Fruit fly (Drosophila melanogaster) whole organism, embryonic: ENCODE results near the gene CG33090.

Experiments
- Adf1 ChIP-seq: fragments of 200-800 bp; sonication (Bioruptor generic); IDR thresholded peaks from 2 replicates; pipeline ENCODE4 v1.3.6; 2022; ENCODE audit warnings: missing biosample characterization, missing genetic modification characterization
- CG10321 ChIP-seq: fragments of 200-800 bp; sonication (Bioruptor generic); IDR thresholded peaks from 2 replicates; pipeline ENCODE4 v1.3.6; 2022; ENCODE audit warnings: missing biosample characterization, missing genetic modification characterization
- CG11247 ChIP-seq: fragments of 200-800 bp; sonication (Bioruptor generic); IDR thresholded peaks from 2 replicates; pipeline ENCODE4 v1.3.6; 2022; ENCODE audit warnings: missing biosample characterization, missing genetic modification characterization
- CG1233 ChIP-seq: fragments of 200-800 bp; sonication (Bioruptor generic); optimal IDR thresholded peaks from 4 replicates; lab custom pipeline; 2018; ENCODE audit warnings: missing biosample characterization, mild to moderate bottlenecking, missing genetic modification characterization
- CG12942 ChIP-seq: fragments of 200-800 bp; sonication (Bioruptor generic); optimal IDR thresholded peaks from 3 replicates; lab custom pipeline; 2016; ENCODE audit warnings: missing biosample characterization, missing genetic modification characterization
- CG16815 ChIP-seq: fragments of 200-800 bp; sonication (Bioruptor generic); optimal IDR thresholded peaks from 3 replicates; lab custom pipeline; 2017; ENCODE audit warnings: missing biosample characterization, mild to moderate bottlenecking, missing genetic modification characterization
- CG17328 ChIP-seq: fragments of 200-800 bp; sonication (Bioruptor generic); IDR thresholded peaks from 2 replicates; pipeline ENCODE4 v1.3.6; 2022; ENCODE audit warnings: missing biosample characterization, missing genetic modification characterization
- CG1832 ChIP-seq: fragments of 200-800 bp; sonication (Bioruptor generic); optimal IDR thresholded peaks from 2 replicates; lab custom pipeline; 2017; ENCODE audit warnings: missing biosample characterization, mild to moderate bottlenecking, missing genetic modification characterization, inconsistent platforms
- CG2129 ChIP-seq: fragments of 200-800 bp; sonication (Bioruptor generic); IDR thresholded peaks from 2 replicates; pipeline ENCODE4 v1.3.6; 2022; ENCODE audit warnings: missing biosample characterization, missing genetic modification characterization; ENCODE audit not compliant: partially characterized antibody
- CG2678 ChIP-seq: fragments of 200-800 bp; sonication (Bioruptor generic); optimal IDR thresholded peaks from 3 replicates; lab custom pipeline; 2019; ENCODE audit warnings: missing biosample characterization, mild to moderate bottlenecking, missing genetic modification characterization, moderate library complexity
- CG31224 ChIP-seq: fragments of 200-800 bp; sonication (Bioruptor generic); IDR thresholded peaks from 2 replicates; pipeline ENCODE4 v1.3.6; 2022; ENCODE audit warnings: missing biosample characterization, missing genetic modification characterization
- CG31441 ChIP-seq: fragments of 200-800 bp; sonication (Bioruptor generic); IDR thresholded peaks from 2 replicates; pipeline ENCODE4 v1.3.6; 2022; ENCODE audit warnings: missing biosample characterization, missing genetic modification characterization
- CG43689 ChIP-seq: fragments of 200-800 bp; sonication (Bioruptor generic); IDR thresholded peaks from 2 replicates; pipeline ENCODE4 v1.3.6; 2022; ENCODE audit warnings: missing biosample characterization, missing genetic modification characterization
- CG4730 ChIP-seq: fragments of 200-800 bp; sonication (Bioruptor generic); IDR thresholded peaks from 2 replicates; pipeline ENCODE4 v1.3.6; 2022; ENCODE audit warnings: missing biosample characterization, missing genetic modification characterization
- CG4854 ChIP-seq: fragments of 200-800 bp; sonication (Bioruptor generic); optimal IDR thresholded peaks from 2 replicates; lab custom pipeline; 2016; ENCODE audit warnings: missing biosample characterization, missing genetic modification characterization, inconsistent platforms
- CG9437 ChIP-seq: fragments of 200-800 bp; sonication (Bioruptor generic); optimal IDR thresholded peaks from 2 replicates; lab custom pipeline; 2018; ENCODE audit warnings: missing biosample characterization, mild to moderate bottlenecking, missing genetic modification characterization
- CG9932 ChIP-seq: fragments of 200-800 bp; sonication (Bioruptor generic); IDR thresholded peaks from 2 replicates; pipeline ENCODE4 v1.3.6; 2022; ENCODE audit warnings: missing biosample characterization, missing genetic modification characterization
- Doc2 ChIP-seq: fragments of 200-800 bp; sonication (Bioruptor generic); IDR thresholded peaks from 2 replicates; pipeline ENCODE4 v1.3.6; 2022; ENCODE audit warnings: missing biosample characterization, missing genetic modification characterization
- Fer1 ChIP-seq: fragments of 200-800 bp; sonication (Bioruptor generic); optimal IDR thresholded peaks from 2 replicates; lab custom pipeline; 2017; ENCODE audit warnings: missing biosample characterization, mild to moderate bottlenecking, missing genetic modification characterization
- HHEX ChIP-seq: fragments of 200-800 bp; sonication (Bioruptor generic); optimal IDR thresholded peaks from 3 replicates; lab custom pipeline; 2017; ENCODE audit warnings: missing biosample characterization, mild to moderate bottlenecking, missing genetic modification characterization, missing genetic modification reagents
- HmgD ChIP-seq: fragments of 200-800 bp; sonication (Bioruptor generic); optimal IDR thresholded peaks from 3 replicates; lab custom pipeline; 2016; ENCODE audit warnings: missing biosample characterization, missing genetic modification characterization
- Med ChIP-seq: fragments of 200-800 bp; sonication (Bioruptor generic); peaks from one replicate; lab custom pipeline; 2016; ENCODE audit warnings: missing biosample characterization, missing genetic modification characterization, mild to moderate bottlenecking, inconsistent platforms, moderate library complexity
- Scr ChIP-seq: fragments of 200-800 bp; sonication (Bioruptor generic); IDR thresholded peaks from 2 replicates; pipeline ENCODE4 v1.3.6; 2022; ENCODE audit warnings: missing biosample characterization, missing genetic modification characterization; ENCODE audit not compliant: partially characterized antibody
- TFAM ChIP-seq: fragments of 200-800 bp; sonication (Bioruptor generic); optimal IDR thresholded peaks from 2 replicates; lab custom pipeline; 2017; ENCODE audit warnings: missing biosample characterization, missing genetic modification characterization, inconsistent platforms
- Taf1 ChIP-seq: fragments of 200-800 bp; sonication (Bioruptor generic); IDR thresholded peaks from 2 replicates; pipeline ENCODE4 v1.3.6; 2022; ENCODE audit warnings: missing biosample characterization, missing genetic modification characterization
- Trl ChIP-seq, 3 experiments: fragments of >200 bp in 2 of 3; fragments of 200-800 bp in 1 of 3; sonication (Bioruptor generic) in 1 of 3; optimal IDR thresholded peaks; 2 replicates in 1 of 3; 3 replicates in 2 of 3; lab custom pipeline; 2016 to 2017; ENCODE audit warnings: missing biosample characterization in 1 of 3, missing genetic modification characterization in 1 of 3
- br ChIP-seq: fragments of >200 bp; optimal IDR thresholded peaks from 2 replicates; lab custom pipeline; 2017
- caup ChIP-seq: fragments of 200-800 bp; sonication (Bioruptor generic); optimal IDR thresholded peaks from 3 replicates; lab custom pipeline; 2017; ENCODE audit warnings: missing biosample characterization, mild to moderate bottlenecking, missing genetic modification characterization, moderate library complexity; ENCODE audit not compliant: severe bottlenecking
- chinmo ChIP-seq: fragments of 200-800 bp; sonication (Bioruptor generic); IDR thresholded peaks from 4 replicates; pipeline ENCODE4 v1.3.6; 2022; ENCODE audit warnings: missing biosample characterization, missing genetic modification characterization; ENCODE audit not compliant: partially characterized antibody
- lab ChIP-seq: fragments of 200-800 bp; sonication (Bioruptor generic); optimal IDR thresholded peaks from 3 replicates; lab custom pipeline; 2017; ENCODE audit warnings: missing biosample characterization, missing genetic modification characterization, mild to moderate bottlenecking, moderate library complexity, missing genetic modification reagents
- lmd ChIP-seq: fragments of 200-800 bp; sonication (Bioruptor generic); IDR thresholded peaks from 2 replicates; pipeline ENCODE4 v1.3.6; 2022; ENCODE audit warnings: missing biosample characterization, missing genetic modification characterization
- nmo ChIP-seq: fragments of 200-800 bp; sonication (Bioruptor generic); optimal IDR thresholded peaks from 2 replicates; lab custom pipeline; 2018; ENCODE audit warnings: missing biosample characterization, mild to moderate bottlenecking, missing genetic modification characterization, moderate library complexity
- prd ChIP-seq, 3 experiments: fragments of >200 bp in 2 of 3; fragments of 200-800 bp in 1 of 3; sonication (Bioruptor generic) in 1 of 3; optimal IDR thresholded peaks in 2 of 3; IDR thresholded peaks in 1 of 3; 2 replicates in 2 of 3; 3 replicates in 1 of 3; pipeline versions ENCODE4 v1.3.6 to Lab custom; 2017 to 2022; ENCODE audit warnings: missing biosample characterization in 1 of 3, missing genetic modification characterization in 1 of 3
- pros ChIP-seq: fragments of 200-800 bp; sonication (Bioruptor generic); optimal IDR thresholded peaks from 3 replicates; lab custom pipeline; 2019; ENCODE audit warnings: missing biosample characterization, mild to moderate bottlenecking, missing genetic modification characterization, moderate library complexity
- slou ChIP-seq: fragments of 200-800 bp; sonication (Bioruptor generic); optimal IDR thresholded peaks from 3 replicates; lab custom pipeline; 2016; ENCODE audit warnings: missing biosample characterization, missing genetic modification characterization
- sr ChIP-seq: fragments of 200-800 bp; sonication (Bioruptor generic); IDR thresholded peaks from 3 replicates; pipeline ENCODE4 v1.3.6; 2022; ENCODE audit warnings: missing biosample characterization, missing genetic modification characterization
- stwl ChIP-seq: fragments of 200-800 bp; sonication (Bioruptor generic); optimal IDR thresholded peaks from 3 replicates; lab custom pipeline; 2018; ENCODE audit warnings: missing biosample characterization, mild to moderate bottlenecking, missing genetic modification characterization, moderate library complexity

CG33090 gene

DNA sequence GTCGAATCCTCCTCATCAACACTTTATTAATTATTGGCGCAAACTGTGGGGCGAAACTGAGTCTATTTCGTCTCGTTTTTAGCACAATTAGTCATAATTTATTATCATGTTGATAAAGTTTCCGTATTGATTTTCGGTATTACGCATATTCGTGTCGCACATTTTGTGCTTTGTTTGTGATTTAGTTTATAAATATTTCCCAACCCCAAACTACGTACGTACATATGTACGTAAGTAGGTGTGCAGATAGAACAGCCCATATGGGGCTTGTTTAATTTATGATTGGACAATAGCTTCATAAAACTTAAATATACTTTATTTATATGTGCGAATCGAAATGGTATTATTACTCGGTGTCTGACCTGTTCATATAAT, 61.1 kb downstream of the CG33090 start (continued):
- TF ChIP-seq prd (optimal IDR thresholded peaks at IDR 0.05; lab: Kevin White, UChicago): no peak
- 0 out of 3 replicates have a peak, but pooled peaks have one; percentile 1 for TF ChIP-seq prd (GFP tag; IDR thresholded peaks at IDR 0.05; lab: Robert Waterston, UW)
- TF ChIP-seq TFAM (GFP tag; lab: Kevin White, UChicago): no peak
- TF ChIP-seq Med (GFP tag; lab: Kevin White, UChicago): peak; percentile 75
- 0 out of 2 replicates have a peak, but pooled peaks have one; percentile 31 for TF ChIP-seq CG10321 (GFP tag; lab: Robert Waterston, UW)
- no peak for TF ChIP-seq slou (GFP tag; lab: Kevin White, UChicago)
- TF ChIP-seq CG31224 (GFP tag; lab: Robert Waterston, UW): no peak
- peak; percentile 55 for TF ChIP-seq HHEX (GFP tag; lab: Kevin White, UChicago)
- no peak for TF ChIP-seq CG9437 (GFP tag; lab: Kevin White, UChicago)
- peak; percentile 4 for TF ChIP-seq Fer1
- TF ChIP-seq lmd: no peak
- TF ChIP-seq Adf1 (GFP tag; lab: Robert Waterston, UW): no peak
- TF ChIP-seq nmo (GFP tag; lab: Kevin White, UChicago): no peak
- no peak for TF ChIP-seq Taf1 (GFP tag; lab: Robert Waterston, UW)
- TF ChIP-seq CG1832 (GFP tag; lab: Kevin White, UChicago): no peak
- no peak for TF ChIP-seq Doc2 (GFP tag; lab: Robert Waterston, UW)
- TF ChIP-seq CG16815: no peak
- TF ChIP-seq Trl (optimal IDR thresholded peaks at IDR 0.05; lab: Kevin White, UChicago): no peak
- TF ChIP-seq Trl (GFP tag; optimal IDR thresholded peaks at IDR 0.05; lab: Kevin White, UChicago): no peak
- TF ChIP-seq chinmo (GFP tag; lab: Robert Waterston, UW): 0 out of 4 replicates have a peak, but pooled peaks have one; percentile 4
- no peak for TF ChIP-seq CG12942 (GFP tag; lab: Kevin White, UChicago)
- TF ChIP-seq HmgD: no peak
- TF ChIP-seq CG4730 (GFP tag; lab: Robert Waterston, UW): no peak
- no peak for TF ChIP-seq br (lab: Kevin White, UChicago)
- TF ChIP-seq CG17328 (GFP tag; lab: Robert Waterston, UW): no peak; the same call in 1 of the 2 replicates
- TF ChIP-seq CG43689 (GFP tag; lab: Robert Waterston, UW): no peak
- TF ChIP-seq CG1233: no peak
- TF ChIP-seq CG2678 (tag; lab: Kevin White, UChicago): peak; percentile 30
- peak; percentile 56 for TF ChIP-seq lab (GFP tag; lab: Kevin White, UChicago)
- TF ChIP-seq CG9932: peak; percentile 32; the same call in 1 of the 2 replicates
- TF ChIP-seq sr (GFP tag; lab: Robert Waterston, UW): no peak
- TF ChIP-seq CG11247 (GFP tag; lab: Robert Waterston, UW): no peak
- TF ChIP-seq pros (GFP tag; lab: Kevin White, UChicago): no peak
- TF ChIP-seq CG4854 (GFP tag; lab: Kevin White, UChicago): no peak
- TF ChIP-seq CG31441: no peak
- no peak for TF ChIP-seq stwl (tag; lab: Kevin White, UChicago)
- no peak for TF ChIP-seq Scr (GFP tag; lab: Robert Waterston, UW)
- peak; percentile 31 for TF ChIP-seq caup (GFP tag; lab: Kevin White, UChicago)
- no peak for TF ChIP-seq CG2129 (GFP tag; lab: Robert Waterston, UW)
- TF ChIP-seq, all 482 proteins: peak for 41
